Worm (Caenorhabditis elegans) whole organism, L3 larva: ENCODE results near the gene ctsa-1.1.

ENCODE experiments used
- ama-1 ChIP-seq: fragments of 150-350 bp; optimal IDR thresholded peaks from 2 replicates; lab custom pipeline; 2018
- ceh-16 ChIP-seq: sonication (generic microtip); optimal IDR thresholded peaks from 2 replicates; lab custom pipeline; 2017; ENCODE audit warnings: missing biosample characterization, missing genetic modification characterization
- elt-3 ChIP-seq, 3 experiments: fragments of 150-350 bp in 1 of 3; sonication (generic microtip) in 2 of 3; optimal IDR thresholded peaks; 2 replicates in 2 of 3; 4 replicates in 1 of 3; lab custom pipeline; 2014 to 2017; ENCODE audit warnings: missing biosample characterization in 3 of 3, missing genetic modification characterization in 3 of 3
- fkh-10 ChIP-seq: sonication (generic microtip); optimal IDR thresholded peaks from 2 replicates; lab custom pipeline; 2017; ENCODE audit warnings: missing biosample characterization, missing genetic modification reagents, missing genetic modification characterization
- fkh-2 ChIP-seq: fragments of 150-350 bp; optimal IDR thresholded peaks from 2 replicates; lab custom pipeline; 2014; ENCODE audit warnings: missing biosample characterization, missing genetic modification reagents, missing genetic modification characterization
- fos-1 ChIP-seq: fragments of 150-350 bp; optimal IDR thresholded peaks from 2 replicates; lab custom pipeline; 2014; ENCODE audit warnings: missing biosample characterization, missing genetic modification characterization
- jun-1 ChIP-seq: fragments of 150-350 bp; optimal IDR thresholded peaks from 2 replicates; lab custom pipeline; 2014; ENCODE audit warnings: missing biosample characterization, missing genetic modification reagents, missing genetic modification characterization
- nfya-1 ChIP-seq: sonication (generic microtip); optimal IDR thresholded peaks from 2 replicates; lab custom pipeline; 2017; ENCODE audit warnings: missing genetic modification characterization, mild to moderate bottlenecking, missing compliant biosample characterization, antibody characterized with exemption, moderate library complexity; ENCODE audit not compliant: insufficient read depth
- nhr-12 ChIP-seq: fragments of 150-350 bp; optimal IDR thresholded peaks from 2 replicates; lab custom pipeline; 2014; ENCODE audit warnings: missing biosample characterization, missing genetic modification characterization
- nhr-76 ChIP-seq: fragments of 150-350 bp; sonication (generic microtip); optimal IDR thresholded peaks from 5 replicates; lab custom pipeline; 2014; ENCODE audit warnings: missing biosample characterization, missing genetic modification characterization
- nhr-77 ChIP-seq: fragments of 150-350 bp; optimal IDR thresholded peaks from 2 replicates; lab custom pipeline; 2014; ENCODE audit warnings: missing biosample characterization, missing genetic modification characterization
- sea-2 ChIP-seq: fragments of 150-350 bp; sonication (generic microtip); optimal IDR thresholded peaks from 4 replicates; lab custom pipeline; 2014; ENCODE audit warnings: missing biosample characterization, missing genetic modification reagents, missing genetic modification characterization
- unc-39 ChIP-seq: sonication (generic microtip); optimal IDR thresholded peaks from 4 replicates; lab custom pipeline; 2017; ENCODE audit warnings: missing biosample characterization, missing genetic modification characterization
- unc-62 ChIP-seq: fragments of 150-350 bp; sonication (generic microtip); optimal IDR thresholded peaks from 4 replicates; lab custom pipeline; 2014; ENCODE audit warnings: missing biosample characterization, missing genetic modification reagents, missing genetic modification characterization

ce11 chrII:4749581-4749980, 12.1 kb downstream of the ctsa-1.1 start, which contains the start of gene F41C3.2:
- no peak for TF ChIP-seq fkh-10 (GFP tag; lab: Kevin White, UChicago)
- no peak for TF ChIP-seq nhr-12
- TF ChIP-seq nfya-1 (tag; lab: Kevin White, UChicago): no peak
- no peak for TF ChIP-seq unc-62
- no peak for TF ChIP-seq fkh-2
- TF ChIP-seq nhr-76 (tag; lab: Kevin White, UChicago): no peak
- no peak for TF ChIP-seq nhr-77 (tag; lab: Kevin White, UChicago)
- TF ChIP-seq jun-1: no peak
- no peak for TF ChIP-seq ama-1
- no peak for TF ChIP-seq sea-2 (GFP tag; lab: Kevin White, UChicago)
- TF ChIP-seq elt-3 (tag; optimal IDR thresholded peaks at IDR 0.05; lab: Kevin White, UChicago): peak in 1 of 3 experiments; percentile 2
- TF ChIP-seq fos-1 (tag; lab: Kevin White, UChicago): no peak
- no peak for TF ChIP-seq ceh-16 (tag; lab: Kevin White, UChicago)
- no peak for TF ChIP-seq unc-39
